Worm (Caenorhabditis elegans) whole organism, L4/young adult: ENCODE data around the gene sid-1.

Source experiments
- W03F9.2 ChIP-seq: fragments of 150-350 bp; optimal IDR thresholded peaks from 2 replicates; lab custom pipeline; 2014; ENCODE audit warnings: missing biosample characterization, missing genetic modification characterization
- him-1 ChIP-seq: sonication (generic microtip); optimal IDR thresholded peaks from 2 replicates; lab custom pipeline; 2016; ENCODE audit warnings: missing genotype, missing genetic modification reagents, missing genetic modification characterization, missing compliant biosample characterization

- TF ChIP-seq him-1 (tag; lab: Kevin White, UChicago) (no peak), W03F9.2 (tag; lab: Kevin White, UChicago) (no peak)
These were observed 661 bp upstream of the sid-1 start, which contains the start of gene C04F5.9 for ce11 chrV:5119109-5119508.
